Fruit fly (Drosophila melanogaster) whole organism, prepupa: ENCODE results near the gene pod1.

Source experiments
- CG11294 ChIP-seq: fragments of 200-800 bp; sonication (Bioruptor generic); IDR thresholded peaks from 2 replicates; pipeline ENCODE4 v1.3.6; 2022; ENCODE audit warnings: missing biosample characterization, missing genetic modification characterization
- CG11902 ChIP-seq: fragments of 200-800 bp; sonication (Bioruptor generic); optimal IDR thresholded peaks from 3 replicates; lab custom pipeline; 2016; ENCODE audit warnings: missing biosample characterization, missing genetic modification characterization
- CG3032 ChIP-seq: fragments of 200-800 bp; optimal IDR thresholded peaks from 2 replicates; lab custom pipeline; 2019; ENCODE audit warnings: missing biosample characterization, mild to moderate bottlenecking, missing genetic modification characterization, moderate library complexity
- CG6808 ChIP-seq: fragments of 200-800 bp; sonication (Bioruptor generic); optimal IDR thresholded peaks from 3 replicates; lab custom pipeline; 2017; ENCODE audit warnings: missing biosample characterization, missing genetic modification characterization, mild to moderate bottlenecking, moderate library complexity, missing genetic modification reagents
- Gug ChIP-seq: fragments of 200-800 bp; sonication (Bioruptor generic); IDR thresholded peaks from 2 replicates; pipeline ENCODE4 v1.3.6; 2022; ENCODE audit warnings: missing biosample characterization, missing genetic modification characterization
- Lpt ChIP-seq: fragments of 200-800 bp; sonication (Bioruptor generic); optimal IDR thresholded peaks from 3 replicates; lab custom pipeline; 2016; ENCODE audit warnings: missing biosample characterization, missing genetic modification characterization
- Sox15 ChIP-seq: fragments of 200-800 bp; sonication (Bioruptor generic); optimal IDR thresholded peaks from 3 replicates; lab custom pipeline; 2016; ENCODE audit warnings: missing biosample characterization, missing genetic modification characterization
- fd85E ChIP-seq: fragments of 200-800 bp; sonication (Bioruptor generic); optimal IDR thresholded peaks from 3 replicates; lab custom pipeline; 2016; ENCODE audit warnings: missing biosample characterization, missing genetic modification characterization

dm6 chrX:6820703-6821102 lies 17.2 kb downstream of the pod1 start, which contains the start of the genes Nf-YC and xit:
- no peak for TF ChIP-seq CG3032
- TF ChIP-seq CG11902, result no peak
- TF ChIP-seq Sox15 (GFP tag; lab: Kevin White, UChicago), result no peak
- no peak for TF ChIP-seq fd85E (GFP tag; lab: Kevin White, UChicago)
- no peak for TF ChIP-seq CG6808 (GFP tag; lab: Kevin White, UChicago)
- no peak for TF ChIP-seq Gug (GFP tag; lab: Robert Waterston, UW)
- no peak for TF ChIP-seq Lpt (GFP tag; lab: Kevin White, UChicago)
- TF ChIP-seq CG11294 (GFP tag; lab: Robert Waterston, UW), result no peak
